Fruit fly (Drosophila melanogaster) whole organism, embryonic: ENCODE measurements around the gene CG7179.

Source experiments
- Awh ChIP-seq: fragments of 200-800 bp; sonication (Bioruptor generic); IDR thresholded peaks from 2 replicates; pipeline ENCODE4, ENCODE4 v1.3.6; 2022; ENCODE audit warnings: missing biosample characterization, missing genetic modification characterization
- CG10565 ChIP-seq: fragments of 200-800 bp; sonication (Bioruptor generic); optimal IDR thresholded peaks from 3 replicates; lab custom pipeline; 2016; ENCODE audit warnings: missing biosample characterization, mild to moderate bottlenecking, missing genetic modification characterization
- CG10654 ChIP-seq: fragments of 200-800 bp; sonication (Bioruptor generic); optimal IDR thresholded peaks from 2 replicates; lab custom pipeline; 2016; ENCODE audit warnings: missing biosample characterization, missing genetic modification characterization
- CG14014 ChIP-seq: fragments of 200-800 bp; sonication (Bioruptor generic); IDR thresholded peaks from 2 replicates; pipeline ENCODE4 v1.3.6; 2022; ENCODE audit warnings: missing biosample characterization, missing genetic modification characterization
- CG14050 ChIP-seq: fragments of 200-800 bp; sonication (Bioruptor generic); IDR thresholded peaks from 3 replicates; pipeline ENCODE4 v1.3.6; 2022; ENCODE audit warnings: missing biosample characterization, missing genetic modification characterization
- CG14710 ChIP-seq: fragments of 200-800 bp; sonication (Bioruptor generic); optimal IDR thresholded peaks from 3 replicates; lab custom pipeline; 2019; ENCODE audit warnings: missing biosample characterization, mild to moderate bottlenecking, missing genetic modification characterization, moderate library complexity
- CG14860 ChIP-seq: fragments of 200-800 bp; sonication (Bioruptor generic); IDR thresholded peaks from 3 replicates; pipeline ENCODE4 v1.3.6; 2022; ENCODE audit warnings: missing biosample characterization, missing genetic modification characterization; ENCODE audit not compliant: partially characterized antibody
- CG1602 ChIP-seq: fragments of 200-800 bp; sonication (Bioruptor generic); optimal IDR thresholded peaks from 3 replicates; lab custom pipeline; 2016; ENCODE audit warnings: missing biosample characterization, missing genetic modification characterization
- CG17328 ChIP-seq: fragments of 200-800 bp; sonication (Bioruptor generic); IDR thresholded peaks from 2 replicates; pipeline ENCODE4 v1.3.6; 2022; ENCODE audit warnings: missing biosample characterization, missing genetic modification characterization
- CG17361 ChIP-seq: fragments of 200-800 bp; sonication (Bioruptor generic); IDR thresholded peaks from 3 replicates; pipeline ENCODE4 v1.3.6; 2022; ENCODE audit warnings: missing biosample characterization, missing genetic modification characterization
- CG2116 ChIP-seq: fragments of 200-800 bp; sonication (Bioruptor generic); optimal IDR thresholded peaks from 3 replicates; lab custom pipeline; 2018; ENCODE audit warnings: missing biosample characterization, mild to moderate bottlenecking, missing genetic modification characterization
- CG31224 ChIP-seq: fragments of 200-800 bp; sonication (Bioruptor generic); IDR thresholded peaks from 2 replicates; pipeline ENCODE4 v1.3.6; 2022; ENCODE audit warnings: missing biosample characterization, missing genetic modification characterization
- CG32532 ChIP-seq: fragments of 200-800 bp; sonication (Bioruptor generic); IDR thresholded peaks from 2 replicates; pipeline ENCODE4 v1.3.6; 2022; ENCODE audit warnings: missing biosample characterization, missing genetic modification characterization
- CG32767 ChIP-seq: fragments of 200-800 bp; sonication (Bioruptor generic); IDR thresholded peaks from 2 replicates; pipeline ENCODE4 v1.3.6; 2022; ENCODE audit warnings: missing biosample characterization, missing genetic modification characterization
- CG33557 ChIP-seq: fragments of 200-800 bp; sonication (Bioruptor generic); optimal IDR thresholded peaks from 2 replicates; lab custom pipeline; 2019; ENCODE audit warnings: missing biosample characterization, mild to moderate bottlenecking, missing genetic modification characterization, moderate library complexity
- CG4854 ChIP-seq: fragments of 200-800 bp; sonication (Bioruptor generic); optimal IDR thresholded peaks from 2 replicates; lab custom pipeline; 2016; ENCODE audit warnings: missing biosample characterization, missing genetic modification characterization, inconsistent platforms
- CG7271 ChIP-seq: fragments of 200-800 bp; sonication (Bioruptor generic); optimal IDR thresholded peaks from 2 replicates; lab custom pipeline; 2018; ENCODE audit warnings: missing biosample characterization, mild to moderate bottlenecking, missing genetic modification characterization, moderate library complexity
- CG8290 ChIP-seq, 3 experiments: fragments of 200-800 bp; sonication (Bioruptor generic); optimal IDR thresholded peaks; 2 replicates each; lab custom pipeline; 2016 to 2019; ENCODE audit warnings: missing biosample characterization in 3 of 3, missing genetic modification characterization in 3 of 3, mild to moderate bottlenecking in 2 of 3, moderate library complexity in 1 of 3
- CG8359 ChIP-seq: fragments of 200-800 bp; sonication (Bioruptor generic); optimal IDR thresholded peaks from 2 replicates; lab custom pipeline; 2017; ENCODE audit warnings: missing biosample characterization, mild to moderate bottlenecking, missing genetic modification characterization, borderline replicate concordance
- CG9727 ChIP-seq: fragments of 200-800 bp; sonication (Bioruptor generic); optimal IDR thresholded peaks from 3 replicates; lab custom pipeline; 2017; ENCODE audit warnings: missing biosample characterization, mild to moderate bottlenecking, missing genetic modification characterization
- CTCF ChIP-seq: fragments of 200-800 bp; sonication (Bioruptor generic); optimal IDR thresholded peaks from 2 replicates; lab custom pipeline; 2017; ENCODE audit warnings: missing biosample characterization, mild to moderate bottlenecking, missing genetic modification characterization, moderate library complexity
- H2.0 ChIP-seq: fragments of 200-800 bp; sonication (Bioruptor generic); IDR thresholded peaks from 2 replicates; pipeline ENCODE4 v1.3.6; 2022; ENCODE audit warnings: missing biosample characterization, missing genetic modification characterization
- HLH54F ChIP-seq: fragments of 200-800 bp; sonication (Bioruptor generic); optimal IDR thresholded peaks from 3 replicates; lab custom pipeline; 2016; ENCODE audit warnings: missing biosample characterization, missing genetic modification characterization
- Hsf ChIP-seq: fragments of 200-800 bp; sonication (Bioruptor generic); optimal IDR thresholded peaks from 3 replicates; lab custom pipeline; 2016; ENCODE audit warnings: missing biosample characterization, missing genetic modification characterization
- Myb ChIP-seq: fragments of 200-800 bp; sonication (Bioruptor generic); optimal IDR thresholded peaks from 2 replicates; lab custom pipeline; 2016; ENCODE audit warnings: missing biosample characterization, missing genetic modification characterization
- Oli ChIP-seq: fragments of 200-800 bp; sonication (Bioruptor generic); optimal IDR thresholded peaks from 2 replicates; lab custom pipeline; 2018; ENCODE audit warnings: missing biosample characterization, mild to moderate bottlenecking, missing genetic modification characterization, moderate library complexity
- Optix ChIP-seq: fragments of 200-800 bp; sonication (Bioruptor generic); IDR thresholded peaks from 3 replicates; pipeline ENCODE4 v1.3.6; 2022; ENCODE audit warnings: missing biosample characterization, missing genetic modification characterization
- Scr ChIP-seq: fragments of 200-800 bp; sonication (Bioruptor generic); IDR thresholded peaks from 2 replicates; pipeline ENCODE4 v1.3.6; 2022; ENCODE audit warnings: missing biosample characterization, missing genetic modification characterization; ENCODE audit not compliant: partially characterized antibody
- Sry-β ChIP-seq: fragments of 200-800 bp; sonication (Bioruptor generic); optimal IDR thresholded peaks from 2 replicates; lab custom pipeline; 2018; ENCODE audit warnings: missing biosample characterization, mild to moderate bottlenecking, missing genetic modification characterization, moderate library complexity
- Usf ChIP-seq: fragments of 200-800 bp; sonication (Bioruptor generic); optimal IDR thresholded peaks from 2 replicates; lab custom pipeline; 2017; ENCODE audit warnings: missing genotype, missing biosample characterization, missing genetic modification characterization
- bsh ChIP-seq, 2 experiments: fragments of 200-800 bp; sonication (Bioruptor generic); optimal IDR thresholded peaks; 2 replicates each; lab custom pipeline; 2017 to 2018; ENCODE audit warnings: mild to moderate bottlenecking in 2 of 2, missing biosample characterization in 2 of 2, missing genetic modification characterization in 2 of 2, moderate library complexity in 1 of 2
- disco-r ChIP-seq: fragments of 200-800 bp; sonication (Bioruptor generic); optimal IDR thresholded peaks from 2 replicates; lab custom pipeline; 2016; ENCODE audit warnings: missing biosample characterization, missing genetic modification characterization
- ems ChIP-seq: fragments of 200-800 bp; sonication (Bioruptor generic); optimal IDR thresholded peaks from 3 replicates; lab custom pipeline; 2016; ENCODE audit warnings: missing biosample characterization, missing genetic modification characterization
- klu ChIP-seq: fragments of 200-800 bp; sonication (Bioruptor generic); IDR thresholded peaks from 2 replicates; pipeline ENCODE4 v1.3.6; 2022; ENCODE audit warnings: missing biosample characterization, missing genetic modification characterization
- lmd ChIP-seq: fragments of 200-800 bp; sonication (Bioruptor generic); IDR thresholded peaks from 2 replicates; pipeline ENCODE4 v1.3.6; 2022; ENCODE audit warnings: missing biosample characterization, missing genetic modification characterization
- nau ChIP-seq: fragments of 200-800 bp; sonication (Bioruptor generic); optimal IDR thresholded peaks from 3 replicates; lab custom pipeline; 2017; ENCODE audit warnings: missing biosample characterization, mild to moderate bottlenecking, missing genetic modification characterization, missing genetic modification reagents
- nmo ChIP-seq: fragments of 200-800 bp; sonication (Bioruptor generic); optimal IDR thresholded peaks from 2 replicates; lab custom pipeline; 2018; ENCODE audit warnings: missing biosample characterization, mild to moderate bottlenecking, missing genetic modification characterization, moderate library complexity
- nom ChIP-seq: fragments of 200-800 bp; sonication (Bioruptor generic); optimal IDR thresholded peaks from 2 replicates; lab custom pipeline; 2017; ENCODE audit warnings: missing biosample characterization, missing genetic modification characterization, mild to moderate bottlenecking, moderate library complexity, missing genetic modification reagents
- odd ChIP-seq: fragments of 200-800 bp; sonication (Bioruptor generic); optimal IDR thresholded peaks from 2 replicates; lab custom pipeline; 2017; ENCODE audit warnings: missing biosample characterization, mild to moderate bottlenecking, missing genetic modification characterization
- phol ChIP-seq: fragments of 200-800 bp; sonication (Bioruptor generic); optimal IDR thresholded peaks from 3 replicates; lab custom pipeline; 2018; ENCODE audit warnings: missing biosample characterization, mild to moderate bottlenecking, missing genetic modification characterization, moderate library complexity
- pzg ChIP-seq: fragments of 200-800 bp; sonication (Bioruptor generic); optimal IDR thresholded peaks from 3 replicates; lab custom pipeline; 2018; ENCODE audit warnings: missing biosample characterization, mild to moderate bottlenecking, missing genetic modification characterization, moderate library complexity
- ranshi ChIP-seq: fragments of 200-800 bp; sonication (Bioruptor generic); IDR thresholded peaks from 2 replicates; pipeline ENCODE4 v1.3.6; 2022; ENCODE audit warnings: missing biosample characterization, missing genetic modification characterization
- sc ChIP-seq, 3 experiments: fragments of >200 bp in 2 of 3; fragments of 200-800 bp in 1 of 3; sonication (Bioruptor generic) in 1 of 3; optimal IDR thresholded peaks; 2 replicates in 2 of 3; 3 replicates in 1 of 3; lab custom pipeline; 2017; ENCODE audit warnings: mild to moderate bottlenecking in 1 of 3, missing biosample characterization in 1 of 3, missing genetic modification characterization in 1 of 3, missing genetic modification reagents in 1 of 3
- slbo ChIP-seq: fragments of 200-800 bp; sonication (Bioruptor generic); IDR thresholded peaks from 2 replicates; pipeline ENCODE4 v1.3.6; 2022; ENCODE audit warnings: missing biosample characterization, missing genetic modification characterization
- sob ChIP-seq: fragments of 200-800 bp; sonication (Bioruptor generic); IDR thresholded peaks from 2 replicates; pipeline ENCODE4 v1.3.6; 2022; ENCODE audit warnings: missing biosample characterization, missing genetic modification characterization
- wek ChIP-seq: fragments of 200-800 bp; sonication (Bioruptor generic); optimal IDR thresholded peaks from 3 replicates; lab custom pipeline; 2018; ENCODE audit warnings: missing biosample characterization, mild to moderate bottlenecking, missing genetic modification characterization, moderate library complexity
- zen ChIP-seq: fragments of 200-800 bp; sonication (Bioruptor generic); optimal IDR thresholded peaks from 3 replicates; lab custom pipeline; 2018; ENCODE audit warnings: missing biosample characterization, mild to moderate bottlenecking, missing genetic modification characterization, moderate library complexity
- zen2 ChIP-seq: fragments of 200-800 bp; sonication (Bioruptor generic); IDR thresholded peaks from 3 replicates; pipeline ENCODE4 v1.3.6; 2022; ENCODE audit warnings: missing biosample characterization, missing genetic modification characterization; ENCODE audit not compliant: partially characterized antibody

Gene CG7179

DNA sequence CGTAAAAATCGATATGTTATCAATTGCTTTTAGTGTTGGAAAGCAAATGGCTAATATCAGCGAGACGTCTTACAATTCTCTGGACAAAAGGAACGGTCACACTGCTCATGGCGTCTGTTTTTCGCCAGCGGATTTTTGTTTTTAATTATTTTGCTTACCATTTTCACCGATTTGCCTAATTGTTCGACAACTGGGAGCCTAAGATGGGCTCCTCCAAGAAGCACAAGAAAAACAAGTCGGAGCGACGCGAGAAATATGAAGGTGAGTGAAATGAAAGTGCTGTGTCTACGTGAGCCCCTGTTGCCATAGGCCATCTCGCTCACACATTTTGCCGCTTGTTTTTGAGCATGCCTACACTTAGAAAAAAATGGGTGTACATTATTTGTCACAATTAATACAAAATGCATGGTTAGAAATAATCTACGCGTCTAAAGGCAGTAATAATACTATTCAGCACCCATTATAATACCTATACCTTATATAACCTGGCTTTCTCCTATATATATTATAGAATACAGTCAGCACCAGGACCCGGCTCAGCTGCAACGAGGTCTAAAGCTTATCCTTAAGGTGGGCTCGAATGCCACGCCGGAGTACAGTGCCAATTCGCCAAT is 5.1 kb upstream of the CG7179 start, which contains the start of gene Brd7-9 (continued):
- TF ChIP-seq nom (no peak), CG14014 (peak; percentile 83), H2.0 (GFP tag; lab: Robert Waterston, UW) (peak; percentile 86), CG17328 (peak; percentile 82), nmo (GFP tag; lab: Kevin White, UChicago) (peak; percentile 56), CG32532 (GFP tag; lab: Robert Waterston, UW) (peak; percentile 91), ems (peak; percentile 75), lmd (GFP tag; lab: Robert Waterston, UW) (peak; percentile 81), slbo (GFP tag; lab: Robert Waterston, UW) (peak; percentile 82), CG14710 (tag; lab: Kevin White, UChicago) (peak; percentile 45), CG4854 (no peak), Awh (peak; percentile 82), CG9727 (GFP tag; lab: Kevin White, UChicago) (peak; percentile 79), CG14860 (0 out of 3 replicates have a peak, but pooled peaks have one; percentile 31), CG31224 (GFP tag; lab: Robert Waterston, UW) (peak; percentile 56; the same call in 1 of the 2 replicates), odd (GFP tag; lab: Kevin White, UChicago) (peak; percentile 63), CG8359 (peak; percentile 31), Optix (GFP tag; lab: Robert Waterston, UW) (peak; percentile 68; the same call in 2 of the 3 replicates), CG17361 (peak; percentile 69; the same call in 2 of the 3 replicates), CG10654 (GFP tag; lab: Kevin White, UChicago) (peak; percentile 71), CG8290 (GFP tag; optimal IDR thresholded peaks at IDR 0.05; lab: Kevin White, UChicago) (peak; percentile 48), CG8290 (tag; optimal IDR thresholded peaks at IDR 0.05; lab: Kevin White, UChicago) (peak in 1 of 2 experiments; percentile 87), phol (tag; lab: Kevin White, UChicago) (peak; percentile 67), ranshi (GFP tag; lab: Robert Waterston, UW) (peak; percentile 83), disco-r (GFP tag; lab: Kevin White, UChicago) (peak; percentile 26), CG1602 (GFP tag; lab: Kevin White, UChicago) (peak; percentile 35), Myb (no peak), HLH54F (GFP tag; lab: Kevin White, UChicago) (peak; percentile 8), sc (optimal IDR thresholded peaks at IDR 0.05; lab: Kevin White, UChicago) (no peak), sc (GFP tag; optimal IDR thresholded peaks at IDR 0.05; lab: Kevin White, UChicago) (peak; percentile 27), pzg (peak; percentile 61), Scr (peak; percentile 50), Hsf (GFP tag; lab: Kevin White, UChicago) (peak; percentile 55), wek (GFP tag; lab: Kevin White, UChicago) (peak; percentile 66), klu (GFP tag; lab: Robert Waterston, UW) (peak; percentile 47; the same call in 1 of the 2 replicates), bsh (GFP tag; optimal IDR thresholded peaks at IDR 0.05; lab: Kevin White, UChicago) (peak in 1 of 2 experiments; percentile 76), Oli (tag; lab: Kevin White, UChicago) (peak; percentile 73), nau (GFP tag; lab: Kevin White, UChicago) (peak; percentile 77), CG2116 (GFP tag; lab: Kevin White, UChicago) (peak; percentile 46), CG32767 (peak; percentile 76), CTCF (peak; percentile 36), Sry-β (GFP tag; lab: Kevin White, UChicago) (peak; percentile 10), CG33557 (GFP tag; lab: Kevin White, UChicago) (no peak), zen (tag; lab: Kevin White, UChicago) (peak; percentile 38), CG7271 (no peak), sob (GFP tag; lab: Robert Waterston, UW) (peak; percentile 79), CG10565 (GFP tag; lab: Kevin White, UChicago) (no peak), zen2 (GFP tag; lab: Robert Waterston, UW) (no peak), Usf (peak; percentile 15), CG14050 (GFP tag; lab: Robert Waterston, UW) (peak; percentile 77)
